Fruit fly (Drosophila melanogaster) Kc167 (cell line): ENCODE measurements around the gene BobA.

ENCODE experiments used
- Myc ChIP-seq: fragments of >200 bp; optimal IDR thresholded peaks from 2 replicates; lab custom pipeline; 2017; ENCODE audit warnings: missing external identifiers
- Sin3A ChIP-seq: fragments of >200 bp; optimal IDR thresholded peaks from 2 replicates; lab custom pipeline; 2018; ENCODE audit warnings: missing external identifiers
- h ChIP-seq: fragments of >200 bp; optimal IDR thresholded peaks from 3 replicates; lab custom pipeline; 2018; ENCODE audit warnings: missing external identifiers
- insv ChIP-seq: fragments of >200 bp; optimal IDR thresholded peaks from 3 replicates; lab custom pipeline; 2018; ENCODE audit warnings: missing external identifiers
- psq ChIP-seq: fragments of >200 bp; optimal IDR thresholded peaks from 2 replicates; lab custom pipeline; 2017; ENCODE audit warnings: missing external identifiers
- ttk ChIP-seq: sonication (Bioruptor generic); optimal IDR thresholded peaks from 2 replicates; lab custom pipeline; 2017; ENCODE audit warnings: missing external identifiers

BobA gene

DNA sequence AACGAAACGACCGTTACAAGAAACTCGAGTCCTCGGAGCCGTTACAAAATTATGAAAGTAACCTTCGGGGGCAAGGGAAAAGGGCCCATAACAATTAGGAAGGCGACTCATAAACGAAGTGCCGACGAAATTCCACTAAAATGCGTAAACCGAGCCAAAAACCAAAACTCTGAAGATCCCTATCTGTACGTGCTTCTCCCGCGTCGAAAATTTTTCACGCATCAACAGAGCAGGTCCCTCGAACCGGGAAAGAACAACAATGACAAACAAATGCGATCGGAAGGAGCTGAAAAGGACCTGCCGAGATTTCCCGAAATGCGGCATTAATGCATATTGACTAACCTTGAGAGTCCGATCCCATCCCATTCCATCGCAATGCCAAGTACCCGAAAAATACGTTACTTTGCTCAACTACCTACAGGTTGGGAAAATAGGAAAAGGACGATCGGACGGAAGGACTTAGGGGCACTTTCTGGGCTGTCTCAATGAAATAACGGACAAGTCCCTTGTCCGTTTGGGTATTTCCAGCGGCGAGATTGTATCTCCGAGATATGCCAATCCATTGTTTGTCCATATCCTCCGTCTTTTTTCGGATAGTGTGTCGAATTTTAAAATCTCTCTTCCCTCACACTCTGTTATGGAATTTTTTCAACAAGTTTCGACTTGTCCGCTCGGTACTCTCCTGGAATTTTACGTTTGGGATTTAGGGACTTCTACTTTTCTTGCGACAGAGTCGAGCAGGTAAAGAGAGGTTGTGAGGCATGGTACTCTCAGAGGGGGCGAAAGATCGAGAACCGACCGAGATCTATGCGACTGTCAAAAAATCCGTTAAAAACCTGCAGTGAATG is 22.0 kb upstream of the BobA start:
- no peak for TF ChIP-seq Myc (lab: Kevin White, UChicago)
- no peak for TF ChIP-seq psq (lab: Kevin White, UChicago)
- no peak for TF ChIP-seq Sin3A (lab: Kevin White, UChicago)
- TF ChIP-seq ttk (lab: Kevin White, UChicago) = no peak
- no peak for TF ChIP-seq insv (lab: Kevin White, UChicago)
- no peak for TF ChIP-seq h (lab: Kevin White, UChicago)

DNA sequence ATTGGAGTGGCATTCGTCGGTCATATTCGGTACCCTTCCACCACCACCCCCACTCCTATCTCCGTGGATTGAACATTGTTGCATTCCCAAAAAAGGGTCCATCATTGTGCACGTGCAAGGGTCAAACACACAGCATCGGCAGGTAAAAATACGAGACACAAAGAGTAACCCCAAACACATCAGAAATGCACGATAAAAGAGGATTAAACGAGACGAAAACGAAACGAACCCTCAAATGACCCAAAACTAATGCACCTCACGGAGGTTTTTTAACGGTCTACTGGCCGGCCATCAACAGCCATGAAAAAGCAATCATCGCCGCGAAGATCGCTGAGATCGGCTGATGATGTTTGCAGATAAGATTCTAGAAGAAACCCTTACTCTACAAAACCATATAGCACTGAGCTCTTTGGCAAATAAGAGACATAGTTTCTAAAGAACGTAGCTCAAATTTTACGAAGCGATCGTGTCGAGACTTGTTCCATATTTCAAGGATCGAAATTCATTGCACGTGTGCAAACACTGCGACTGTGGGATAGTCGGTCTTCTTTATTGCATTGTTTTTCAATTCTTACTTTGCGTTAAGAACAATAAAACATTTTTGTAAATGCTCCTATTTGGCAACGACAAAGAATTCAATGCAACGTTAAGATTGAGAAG is 20.4 kb upstream of the BobA start:
- TF ChIP-seq h (lab: Kevin White, UChicago) (no peak), insv (lab: Kevin White, UChicago) (no peak), Myc (lab: Kevin White, UChicago) (no peak), psq (lab: Kevin White, UChicago) (no peak), Sin3A (lab: Kevin White, UChicago) (no peak), ttk (lab: Kevin White, UChicago) (no peak)

DNA sequence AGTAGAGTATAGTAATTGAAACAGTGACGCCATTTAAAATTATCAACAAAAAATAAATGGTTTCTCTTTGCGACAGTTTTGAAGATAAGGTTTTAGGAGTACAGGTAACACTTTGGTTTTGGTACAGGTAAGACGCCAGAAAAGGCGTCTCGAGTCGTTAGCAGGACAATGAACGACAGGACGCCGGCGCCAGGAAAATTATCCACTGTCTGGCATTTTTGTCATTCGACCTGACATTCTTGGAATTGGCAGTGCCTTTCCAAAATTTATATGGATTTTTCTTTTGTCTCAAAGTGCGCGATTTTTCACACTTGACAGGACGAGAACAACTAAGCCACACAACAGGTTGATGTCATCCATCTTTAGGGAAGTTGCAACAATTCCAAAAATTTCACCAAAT is 18.9 kb upstream of the BobA start:
- no peak for TF ChIP-seq insv (lab: Kevin White, UChicago)
- no peak for TF ChIP-seq Myc (lab: Kevin White, UChicago)
- TF ChIP-seq ttk (lab: Kevin White, UChicago) = no peak

DNA sequence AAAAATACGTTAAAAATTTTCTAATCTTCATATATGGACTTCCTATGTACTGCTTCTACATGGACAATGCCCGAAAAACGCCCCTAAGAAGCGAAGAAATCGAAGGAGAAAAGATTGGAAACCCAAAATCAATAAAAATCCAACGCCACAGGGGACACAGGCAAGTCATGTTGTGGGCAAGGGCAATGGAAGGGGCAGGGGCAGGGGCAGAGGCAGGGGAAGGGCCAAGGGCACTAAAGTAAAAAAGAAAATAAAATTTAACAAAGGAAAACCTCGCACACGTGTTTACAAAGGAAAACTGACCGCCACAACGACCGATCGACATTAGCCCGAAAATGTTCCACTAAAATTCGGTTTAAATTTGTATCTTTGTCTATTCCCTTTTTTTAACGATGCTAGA is 16.8 kb upstream of the BobA start:
- TF ChIP-seq h (lab: Kevin White, UChicago) (no peak), Myc (lab: Kevin White, UChicago) (no peak), insv (lab: Kevin White, UChicago) (no peak), Sin3A (lab: Kevin White, UChicago) (no peak), psq (lab: Kevin White, UChicago) (no peak), ttk (lab: Kevin White, UChicago) (no peak)

DNA sequence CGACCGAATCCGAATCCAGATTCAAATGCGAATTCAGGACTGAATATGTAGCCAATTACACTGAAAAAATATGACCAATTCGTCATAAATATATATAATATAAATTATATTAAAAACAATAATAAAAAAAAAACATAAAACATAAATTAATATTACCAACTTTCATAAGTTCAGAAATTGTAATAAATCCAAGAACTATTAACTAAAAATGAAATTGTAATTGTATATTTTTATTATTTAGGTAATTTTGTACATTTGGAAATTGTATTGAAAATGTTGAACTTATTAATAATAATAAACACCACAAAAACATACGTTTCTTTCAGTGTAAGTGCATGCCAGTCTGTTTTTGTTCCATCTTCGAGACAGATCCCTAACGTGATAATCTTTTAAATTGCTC is 15.1 kb upstream of the BobA start:
- no peak for TF ChIP-seq ttk (lab: Kevin White, UChicago)
- no peak for TF ChIP-seq psq (lab: Kevin White, UChicago)
- no peak for TF ChIP-seq Myc (lab: Kevin White, UChicago)
- no peak for TF ChIP-seq h (lab: Kevin White, UChicago)
- no peak for TF ChIP-seq Sin3A (lab: Kevin White, UChicago)
- TF ChIP-seq insv (lab: Kevin White, UChicago) = no peak

DNA sequence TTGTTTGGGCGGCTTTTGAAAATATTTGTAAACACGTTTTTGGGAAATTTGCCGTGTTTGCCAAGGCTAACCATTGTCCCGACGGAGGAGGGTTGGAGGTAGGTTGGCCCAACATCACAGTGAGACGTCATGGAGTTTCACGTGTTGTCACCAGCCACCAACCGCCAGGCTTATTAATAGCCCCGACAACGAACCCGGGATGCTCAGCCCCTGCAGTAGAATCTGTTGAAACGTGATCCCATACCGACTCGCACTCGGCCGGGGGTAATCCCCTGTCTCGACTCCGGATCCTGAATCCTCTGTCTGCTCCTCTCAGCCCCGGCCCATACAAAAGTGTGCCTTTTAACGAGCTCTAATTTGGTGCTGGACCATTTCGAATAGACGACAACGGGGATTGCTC is 14.6 kb upstream of the BobA start:
- TF ChIP-seq ttk (lab: Kevin White, UChicago) (no peak), Sin3A (lab: Kevin White, UChicago) (no peak), insv (lab: Kevin White, UChicago) (no peak), h (lab: Kevin White, UChicago) (no peak), Myc (lab: Kevin White, UChicago) (no peak), psq (lab: Kevin White, UChicago) (no peak)

DNA sequence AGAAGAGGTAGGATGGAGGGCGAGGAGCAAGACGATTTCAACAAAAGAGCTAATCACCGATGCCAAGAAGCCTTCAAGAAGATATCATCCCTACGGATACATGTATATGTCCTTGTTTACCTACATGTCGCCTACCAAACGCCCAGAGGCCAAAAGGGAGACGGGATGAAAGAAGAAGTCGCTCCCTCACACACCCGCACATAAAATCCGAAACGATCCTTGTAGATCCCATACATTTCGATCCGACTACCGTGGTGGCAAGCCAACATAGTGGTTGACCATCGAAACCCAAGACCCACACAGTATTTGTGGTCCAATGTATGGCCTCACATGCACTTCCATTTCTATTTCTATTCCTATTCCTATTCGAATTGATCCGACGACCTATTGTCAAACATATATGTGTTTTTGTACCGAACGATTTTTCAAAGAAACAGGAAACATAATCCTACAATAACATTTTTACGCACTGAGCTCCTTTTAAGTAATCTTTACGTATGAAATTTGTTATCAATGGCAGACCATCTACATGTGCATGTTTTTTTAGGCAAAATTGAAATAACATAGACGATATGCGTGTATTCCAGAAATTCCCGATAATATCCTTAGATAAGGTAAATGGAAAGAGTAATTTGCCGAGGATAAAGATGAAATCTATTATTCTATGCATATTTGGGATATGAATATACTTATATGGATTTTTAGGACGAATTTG is 12.8 kb upstream of the BobA start:
- TF ChIP-seq h (lab: Kevin White, UChicago) = no peak
- no peak for TF ChIP-seq insv (lab: Kevin White, UChicago)
- no peak for TF ChIP-seq ttk (lab: Kevin White, UChicago)
- no peak for TF ChIP-seq Sin3A (lab: Kevin White, UChicago)
- no peak for TF ChIP-seq psq (lab: Kevin White, UChicago)
- no peak for TF ChIP-seq Myc (lab: Kevin White, UChicago)

DNA sequence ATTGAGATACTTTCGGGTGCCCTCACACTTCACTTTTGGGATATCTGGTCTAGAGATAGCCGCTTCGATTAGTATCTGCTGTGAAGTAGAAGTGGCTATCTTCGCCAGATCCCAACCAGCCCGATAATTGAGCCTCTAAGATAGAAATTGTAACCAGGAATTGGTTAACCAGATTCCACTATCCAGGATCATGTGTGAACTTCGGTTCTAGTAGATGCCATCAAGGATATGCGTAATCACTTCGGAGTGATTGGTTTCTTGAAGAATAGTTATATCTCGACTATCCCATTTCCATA is 11.1 kb upstream of the BobA start:
- TF ChIP-seq Myc (lab: Kevin White, UChicago) (no peak), psq (lab: Kevin White, UChicago) (no peak), Sin3A (lab: Kevin White, UChicago) (no peak), h (lab: Kevin White, UChicago) (no peak), insv (lab: Kevin White, UChicago) (no peak), ttk (lab: Kevin White, UChicago) (no peak)

DNA sequence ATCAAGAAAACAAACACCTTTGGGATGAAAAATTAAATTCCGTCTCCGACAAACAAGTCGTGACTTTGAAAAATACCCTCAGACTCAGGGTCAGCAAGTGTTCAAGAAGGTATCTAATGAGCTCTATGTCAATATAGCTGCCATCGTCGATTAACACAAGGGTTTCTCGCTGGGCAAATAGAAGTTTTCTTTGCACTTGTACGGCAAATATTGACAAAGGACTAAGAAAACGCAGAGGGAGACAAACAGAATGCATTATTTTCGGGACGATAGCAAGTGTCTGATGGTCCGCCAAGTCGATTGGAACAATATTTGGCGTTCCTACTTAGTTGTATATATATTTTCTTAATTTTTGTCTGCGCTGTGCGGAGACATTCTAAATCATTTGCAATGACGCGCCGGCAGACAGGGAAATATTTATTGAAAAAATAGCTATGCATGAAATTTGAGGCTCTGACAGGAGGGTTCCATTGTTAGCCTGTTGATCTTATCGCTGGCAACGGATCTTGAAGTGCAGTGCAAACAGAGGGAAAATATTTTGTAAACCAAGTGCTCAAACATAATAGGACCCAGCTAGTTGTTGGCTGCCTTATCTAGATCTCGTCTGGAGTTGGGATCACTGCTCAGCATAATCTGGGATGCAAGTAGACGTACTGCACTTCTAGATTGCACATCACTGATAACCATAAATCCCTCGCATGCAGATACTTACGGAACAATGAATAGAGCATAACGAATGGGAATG is 10.5 kb upstream of the BobA start:
- no peak for TF ChIP-seq Myc (lab: Kevin White, UChicago)
- no peak for TF ChIP-seq h (lab: Kevin White, UChicago)
- TF ChIP-seq psq (lab: Kevin White, UChicago) = no peak
- TF ChIP-seq Sin3A (lab: Kevin White, UChicago) = no peak
- TF ChIP-seq insv (lab: Kevin White, UChicago) = no peak
- no peak for TF ChIP-seq ttk (lab: Kevin White, UChicago)

DNA sequence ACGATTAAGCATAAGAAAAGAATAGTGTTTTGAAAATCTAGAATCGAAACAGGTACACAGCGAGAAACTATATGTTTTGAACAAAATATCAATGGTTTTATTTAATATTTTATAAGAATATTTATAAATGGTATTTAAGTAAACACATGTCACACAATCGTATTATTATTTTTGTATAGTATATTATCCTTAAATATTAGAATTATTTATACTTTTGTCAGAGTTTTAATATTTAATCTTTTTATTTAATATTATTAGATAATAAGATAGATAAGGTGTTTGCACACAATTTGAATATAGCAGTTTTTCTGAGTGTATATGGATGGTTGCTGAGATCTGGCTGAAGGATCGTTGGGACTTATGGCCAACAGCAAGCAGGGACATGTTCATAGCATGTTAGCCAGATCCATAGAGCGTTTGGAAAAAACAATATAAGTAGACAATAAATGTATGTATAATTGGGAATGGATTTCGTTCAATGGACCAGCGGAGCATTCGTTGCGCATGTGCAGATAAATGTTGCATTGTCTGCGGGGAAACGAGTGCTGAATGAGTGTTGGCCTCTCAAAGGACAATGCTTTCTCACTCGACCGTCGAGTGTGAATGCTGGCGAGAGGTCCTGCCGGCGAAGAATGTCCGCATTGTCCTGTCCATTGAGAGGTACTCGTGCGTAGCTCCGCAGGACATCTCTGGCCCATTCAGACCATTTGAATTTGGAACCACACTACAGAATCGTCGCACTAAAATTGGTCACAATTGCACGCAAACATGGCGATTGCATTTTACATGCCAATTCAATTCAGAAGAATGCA is 7.1 kb upstream of the BobA start:
- TF ChIP-seq Sin3A (lab: Kevin White, UChicago) (no peak), h (lab: Kevin White, UChicago) (no peak), ttk (lab: Kevin White, UChicago) (no peak), Myc (lab: Kevin White, UChicago) (no peak), insv (lab: Kevin White, UChicago) (no peak), psq (lab: Kevin White, UChicago) (no peak)
